Worm (Caenorhabditis elegans): ENCODE measurements around the gene tat-2.

tat-2 gene

ce11 chrIV:4880634-4881033 lies 33.9 kb upstream of the tat-2 start:
- TF ChIP-seq bed-3 (GFP tag; optimal IDR thresholded peaks at IDR 0.05) (no peak), ces-1 (GFP tag; optimal IDR thresholded peaks at IDR 0.05) (peak; percentile 34), hlh-1 (tag; optimal IDR thresholded peaks at IDR 0.05) (peak; percentile 43)

ce11 chrIV:4877102-4877501 lies 30.4 kb upstream of the tat-2 start, which contains the start of gene str-170:
str-170 (plus strand) TSS chrIV:4877402.
- no peak for TF ChIP-seq unc-39 (tag; optimal IDR thresholded peaks at IDR 0.05)
- TF ChIP-seq unc-62 (GFP tag; optimal IDR thresholded peaks at IDR 0.05) = no peak
- TF ChIP-seq mep-1 (tag; optimal IDR thresholded peaks at IDR 0.05) = no peak
- TF ChIP-seq mls-2 (tag; optimal IDR thresholded peaks at IDR 0.05) = no peak
- TF ChIP-seq tbx-8 (GFP tag; optimal IDR thresholded peaks at IDR 0.05) = no peak
- no peak for TF ChIP-seq M03D4.4 (tag; optimal IDR thresholded peaks at IDR 0.05)
- no peak for TF ChIP-seq sem-2 (GFP tag; optimal IDR thresholded peaks at IDR 0.05)
- TF ChIP-seq unc-120 (tag; optimal IDR thresholded peaks at IDR 0.05; ENCODE audit: poor library complexity, severe bottlenecking) = no peak
- no peak for TF ChIP-seq nhr-12 (tag; optimal IDR thresholded peaks at IDR 0.05)
- no peak for TF ChIP-seq elt-3 (tag; optimal IDR thresholded peaks at IDR 0.05)
- no peak for TF ChIP-seq bed-3 (GFP tag; optimal IDR thresholded peaks at IDR 0.05)
- TF ChIP-seq nhr-28 (tag; optimal IDR thresholded peaks at IDR 0.05) = no peak

DNA sequence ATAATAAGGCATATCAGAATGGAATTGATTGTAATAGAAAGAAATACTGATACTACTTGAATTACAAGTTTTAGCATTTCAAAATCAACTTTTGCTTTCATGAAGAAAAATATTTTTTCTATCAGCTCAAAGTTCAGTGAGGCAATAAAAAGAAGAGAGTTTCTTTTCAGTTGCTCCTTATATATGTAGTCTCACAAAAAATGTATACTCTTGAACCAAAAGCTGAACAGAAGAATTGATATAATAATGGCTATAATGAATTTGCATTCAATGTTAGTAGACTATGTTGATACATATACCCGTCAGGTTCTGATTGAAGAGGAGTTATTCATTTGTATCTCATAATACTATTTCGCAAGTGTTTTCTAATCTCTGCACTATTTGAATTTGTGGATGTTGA lies 27.9 kb upstream of the tat-2 start, which contains the start of gene str-174:
TSS of gene str-174 (minus strand) at position 101 of the 400 bp plus-strand sequence.
- no peak for TF ChIP-seq nhr-12 (tag; optimal IDR thresholded peaks at IDR 0.05)
- TF ChIP-seq ztf-11 (tag; optimal IDR thresholded peaks at IDR 0.05) = no peak
- no peak for TF ChIP-seq pha-4 (tag; optimal IDR thresholded peaks at IDR 0.05)
- no peak for TF ChIP-seq M03D4.4 (tag; optimal IDR thresholded peaks at IDR 0.05)
- no peak for TF ChIP-seq ceh-39 (tag; optimal IDR thresholded peaks at IDR 0.05)
- TF ChIP-seq unc-39 (tag; optimal IDR thresholded peaks at IDR 0.05) = no peak
- no peak for TF ChIP-seq lin-32 (GFP tag; optimal IDR thresholded peaks at IDR 0.05)
- TF ChIP-seq elt-3 (tag; optimal IDR thresholded peaks at IDR 0.05) = no peak
- TF ChIP-seq tbx-8 (GFP tag; optimal IDR thresholded peaks at IDR 0.05) = no peak
- TF ChIP-seq blmp-1 (tag; optimal IDR thresholded peaks at IDR 0.05) = no peak

DNA sequence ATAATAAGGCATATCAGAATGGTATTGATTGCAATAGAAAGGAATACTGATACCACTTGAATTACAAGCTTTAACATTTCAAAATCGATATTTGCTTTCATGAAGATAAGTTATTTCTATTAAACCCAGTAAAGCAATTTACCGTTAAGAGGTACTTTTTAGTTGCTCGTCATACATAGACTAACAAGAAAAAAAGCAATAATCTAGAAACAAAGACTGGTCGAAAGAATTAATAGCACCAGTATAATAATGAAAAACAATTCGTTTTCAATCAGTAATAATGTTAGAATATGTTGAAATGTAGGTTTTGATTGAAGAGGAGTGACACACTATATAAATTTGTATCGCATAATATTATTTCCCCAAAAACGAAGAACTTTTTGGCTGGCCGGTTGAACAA lies 23.9 kb upstream of the tat-2 start, which contains the start of gene str-175:
TSS of gene str-175 (minus strand) at position 101 of the 400 bp plus-strand sequence.
- TF ChIP-seq elt-3 (tag; optimal IDR thresholded peaks at IDR 0.05) (no peak), ceh-43 (GFP tag; optimal IDR thresholded peaks at IDR 0.05) (no peak), lin-13 (tag; optimal IDR thresholded peaks at IDR 0.05) (no peak), hlh-1 (tag; optimal IDR thresholded peaks at IDR 0.05) (no peak), nhr-2 (tag; optimal IDR thresholded peaks at IDR 0.05) (no peak), tbx-8 (GFP tag; optimal IDR thresholded peaks at IDR 0.05) (no peak), blmp-1 (tag; optimal IDR thresholded peaks at IDR 0.05) (no peak), nhr-237 (tag; optimal IDR thresholded peaks at IDR 0.05) (no peak), flh-1 (GFP tag; optimal IDR thresholded peaks at IDR 0.05) (no peak)

- TF ChIP-seq nhr-12 (tag; optimal IDR thresholded peaks at IDR 0.05) (no peak), nhr-76 (tag; optimal IDR thresholded peaks at IDR 0.05) (no peak), unc-120 (tag; optimal IDR thresholded peaks at IDR 0.05; ENCODE audit: poor library complexity, severe bottlenecking) (no peak), sem-2 (GFP tag; optimal IDR thresholded peaks at IDR 0.05) (no peak), lin-32 (GFP tag; optimal IDR thresholded peaks at IDR 0.05) (no peak), zip-8 (tag; optimal IDR thresholded peaks at IDR 0.05) (no peak), pha-4 (tag; optimal IDR thresholded peaks at IDR 0.05) (no peak), hlh-1 (tag; optimal IDR thresholded peaks at IDR 0.05) (no peak), snpc-4 (tag; optimal IDR thresholded peaks at IDR 0.05) (no peak), ceh-39 (tag; optimal IDR thresholded peaks at IDR 0.05) (no peak), unc-39 (tag; optimal IDR thresholded peaks at IDR 0.05) (no peak), elt-3 (tag; optimal IDR thresholded peaks at IDR 0.05) (no peak), bed-3 (GFP tag; optimal IDR thresholded peaks at IDR 0.05) (no peak), lin-13 (tag; optimal IDR thresholded peaks at IDR 0.05) (no peak), nhr-28 (tag; optimal IDR thresholded peaks at IDR 0.05) (no peak), ceh-43 (GFP tag; optimal IDR thresholded peaks at IDR 0.05) (no peak), unc-62 (GFP tag; optimal IDR thresholded peaks at IDR 0.05) (no peak), elt-1 (tag; optimal IDR thresholded peaks at IDR 0.05; ENCODE audit: borderline replicate concordance, insufficient read depth) (no peak), ces-1 (GFP tag; optimal IDR thresholded peaks at IDR 0.05) (no peak)
Measured at ce11 chrIV:4867610-4868009, 20.9 kb upstream of the tat-2 start, which contains the start of gene str-172. str-172 (minus strand) TSS chrIV:4867710.

ce11 chrIV:4866599-4866998 lies 19.9 kb upstream of the tat-2 start:
- TF ChIP-seq pha-4 (tag; optimal IDR thresholded peaks at IDR 0.05) = no peak
- TF ChIP-seq elt-3 (tag; optimal IDR thresholded peaks at IDR 0.05) = no peak
- TF ChIP-seq unc-62 (GFP tag; optimal IDR thresholded peaks at IDR 0.05) = no peak
- no peak for TF ChIP-seq nhr-237 (tag; optimal IDR thresholded peaks at IDR 0.05)
- TF ChIP-seq mab-5 (tag; optimal IDR thresholded peaks at IDR 0.05) = no peak
- TF ChIP-seq lin-32 (GFP tag; optimal IDR thresholded peaks at IDR 0.05) = no peak
- no peak for TF ChIP-seq ham-2 (GFP tag; optimal IDR thresholded peaks at IDR 0.05)
- no peak for TF ChIP-seq zip-8 (tag; optimal IDR thresholded peaks at IDR 0.05)
- no peak for TF ChIP-seq mls-2 (tag; optimal IDR thresholded peaks at IDR 0.05)
- no peak for TF ChIP-seq ces-1 (GFP tag; optimal IDR thresholded peaks at IDR 0.05)
- TF ChIP-seq ceh-39 (tag; optimal IDR thresholded peaks at IDR 0.05) = no peak
- TF ChIP-seq flh-1 (GFP tag; optimal IDR thresholded peaks at IDR 0.05) = no peak
- no peak for TF ChIP-seq ztf-11 (tag; optimal IDR thresholded peaks at IDR 0.05)
- no peak for TF ChIP-seq lin-13 (tag; optimal IDR thresholded peaks at IDR 0.05)
- TF ChIP-seq hlh-1 (tag; optimal IDR thresholded peaks at IDR 0.05) = no peak
- TF ChIP-seq ceh-83 (GFP tag; optimal IDR thresholded peaks at IDR 0.05) = no peak
- TF ChIP-seq blmp-1 (tag; optimal IDR thresholded peaks at IDR 0.05) = no peak
- TF ChIP-seq nhr-12 (tag; optimal IDR thresholded peaks at IDR 0.05) = no peak
- TF ChIP-seq snpc-4 (tag; optimal IDR thresholded peaks at IDR 0.05) = no peak
- no peak for TF ChIP-seq bed-3 (GFP tag; optimal IDR thresholded peaks at IDR 0.05)

Data from whole organism, mixed stage, embryonic.